Worm (Caenorhabditis elegans) whole organism, late embryonic: Measurements from ENCODE around the gene F21C10.5.

Experiments used
- F13H6.1 ChIP-seq: sonication (generic microtip); optimal IDR thresholded peaks from 2 replicates; lab custom pipeline; 2016; ENCODE audit warnings: missing genetic modification characterization, missing compliant biosample characterization
- ama-1 ChIP-seq: fragments of 150-350 bp; optimal IDR thresholded peaks from 2 replicates; lab custom pipeline; 2014
- ceh-6 ChIP-seq: fragments of 200-800 bp; sonication (Bioruptor generic); optimal IDR thresholded peaks from 2 replicates; lab custom pipeline; 2018; ENCODE audit warnings: mild to moderate bottlenecking, missing genetic modification characterization, missing compliant biosample characterization
- elt-2 ChIP-seq: sonication (generic microtip); optimal IDR thresholded peaks from 2 replicates; lab custom pipeline; 2016; ENCODE audit warnings: missing genetic modification reagents, missing genetic modification characterization, missing compliant biosample characterization
- elt-4 ChIP-seq: sonication (generic microtip); optimal IDR thresholded peaks from 2 replicates; lab custom pipeline; 2016; ENCODE audit warnings: missing genetic modification characterization, missing compliant biosample characterization
- fax-1 ChIP-seq: sonication (generic microtip); optimal IDR thresholded peaks from 2 replicates; lab custom pipeline; 2016; ENCODE audit warnings: missing genotype, missing genetic modification characterization, missing compliant biosample characterization
- nhr-11 ChIP-seq: fragments of 150-350 bp; optimal IDR thresholded peaks from 2 replicates; lab custom pipeline; 2014; ENCODE audit warnings: missing biosample characterization, missing genetic modification characterization
- pag-3 ChIP-seq: sonication (generic microtip); optimal IDR thresholded peaks from 2 replicates; lab custom pipeline; 2016; ENCODE audit warnings: missing compliant biosample characterization, missing genetic modification characterization, borderline replicate concordance
- unc-3 ChIP-seq, 2 experiments: fragments of 200-800 bp in 1 of 2; sonication (Bioruptor generic) in 1 of 2; sonication (generic microtip) in 1 of 2; conservative IDR thresholded peaks in 1 of 2; optimal IDR thresholded peaks in 1 of 2; 2 replicates each; pipeline versions ENCODE4 v1.3.6 to Lab custom; 2016 to 2022; ENCODE audit warnings: missing compliant biosample characterization in 2 of 2, missing genetic modification characterization in 2 of 2, missing genetic modification reagents in 1 of 2

ce11 chrV:9123186-9123585, 2.3 kb upstream of the F21C10.5 start, which contains the start of gene F21C10.11:
- TF ChIP-seq ceh-6 (no peak), pag-3 (tag; lab: Kevin White, UChicago) (no peak), ama-1 (lab: Kevin White, UChicago) (no peak), F13H6.1 (tag; lab: Kevin White, UChicago) (no peak), elt-4 (tag; lab: Kevin White, UChicago) (no peak), unc-3 (GFP tag; conservative IDR thresholded peaks at IDR 0.05; lab: Robert Waterston, UW) (no peak), unc-3 (tag; optimal IDR thresholded peaks at IDR 0.05; lab: Kevin White, UChicago) (no peak), fax-1 (no peak), nhr-11 (no peak), elt-2 (no peak)
